Fruit fly (Drosophila melanogaster): ENCODE data around the gene CG4362.
A peak's percentile ranks its signal among the peaks of the same experiment; 100 is the strongest.

CG4362 gene

DNA sequence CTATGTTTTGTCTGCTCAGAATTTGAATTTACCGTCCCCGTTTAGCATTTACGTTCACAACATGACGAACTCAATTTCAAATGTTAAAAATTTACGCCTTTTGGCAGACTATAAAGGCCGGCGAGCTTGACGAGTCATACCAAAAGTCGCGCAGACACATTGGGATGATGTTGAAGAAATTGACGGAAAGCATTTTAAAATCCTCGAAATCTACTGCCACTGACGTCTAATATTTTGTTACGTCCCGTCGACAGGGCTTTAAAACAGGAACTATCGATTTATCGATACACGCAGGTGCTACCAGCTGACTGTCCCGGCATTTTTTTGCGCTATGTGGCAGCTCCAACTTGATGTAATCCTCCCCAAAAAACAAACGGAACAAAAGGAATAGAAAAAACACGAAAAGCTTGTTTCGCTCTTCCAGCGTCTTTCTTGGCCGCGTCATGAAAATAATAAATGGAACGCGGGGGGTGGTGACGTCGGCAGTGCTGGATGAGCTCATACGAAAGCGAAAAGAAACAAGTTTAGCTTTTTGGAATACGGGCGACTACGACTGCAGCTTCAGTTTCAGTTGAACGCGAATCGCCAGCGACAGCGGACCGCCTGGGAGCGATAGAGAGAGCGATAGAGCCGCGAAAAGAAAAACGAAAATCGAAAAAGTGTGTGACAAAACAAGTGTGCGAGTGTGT, 1.8 kb upstream of the CG4362 start, which contains the start of gene Orp8 (continued):
- peak; percentile 54 for TF ChIP-seq PHDP (tag; optimal IDR thresholded peaks at IDR 0.05)
- TF ChIP-seq Sin3A (optimal IDR thresholded peaks at IDR 0.05), result peak; percentile 76
- TF ChIP-seq CG10147 (GFP tag; optimal IDR thresholded peaks at IDR 0.05), result peak; percentile 2
- peak; percentile 66 for TF ChIP-seq YL-1 (GFP tag; optimal IDR thresholded peaks at IDR 0.05)
- TF ChIP-seq MBD-R2 (GFP tag; IDR thresholded peaks at IDR 0.05), result 0 out of 2 replicates have a peak, but pooled peaks have one; percentile 22
- peak; percentile 38 for TF ChIP-seq Spps (tag; optimal IDR thresholded peaks at IDR 0.05)
- TF ChIP-seq Deaf1 (tag; optimal IDR thresholded peaks at IDR 0.05), result peak; percentile 88
- TF ChIP-seq hkb (optimal IDR thresholded peaks at IDR 0.05), result no peak
- peak; percentile 34; the same call in 1 of the 2 replicates for TF ChIP-seq hkb (GFP tag; IDR thresholded peaks at IDR 0.05)
- TF ChIP-seq CG1647 (GFP tag; optimal IDR thresholded peaks at IDR 0.05), result no peak
- TF ChIP-seq Dbx (GFP tag; IDR thresholded peaks at IDR 0.05), result peak; percentile 36; the same call in 1 of the 3 replicates
- peak in 1 of 2 experiments; percentile 85 for TF ChIP-seq crp (GFP tag; optimal IDR thresholded peaks at IDR 0.05)
- peak; percentile 63 for TF ChIP-seq psq (GFP tag; optimal IDR thresholded peaks at IDR 0.05)
- TF ChIP-seq CG7839 (tag; optimal IDR thresholded peaks at IDR 0.05), result peak; percentile 11
- TF ChIP-seq CG9215 (GFP tag; IDR thresholded peaks at IDR 0.05), result no peak
- no peak for TF ChIP-seq Ets65A (GFP tag)
- TF ChIP-seq pnt (GFP tag; optimal IDR thresholded peaks at IDR 0.05), result no peak
- peak; percentile 23 for TF ChIP-seq disco-r (GFP tag; optimal IDR thresholded peaks at IDR 0.05)
- peak; percentile 75 for TF ChIP-seq Med (GFP tag)
- TF ChIP-seq fu2 (GFP tag; optimal IDR thresholded peaks at IDR 0.05), result no peak
- TF ChIP-seq CG7357 (GFP tag; IDR thresholded peaks at IDR 0.05), result no peak
- TF ChIP-seq chinmo (GFP tag; IDR thresholded peaks at IDR 0.05; ENCODE audit: partially characterized antibody), result peak; percentile 94; the same call in 3 of the 4 replicates
- 0 out of 2 replicates have a peak, but pooled peaks have one; percentile 14 for TF ChIP-seq Xrp1 (GFP tag; IDR thresholded peaks at IDR 0.05)
- peak; percentile 41 for TF ChIP-seq Hmr (GFP tag; optimal IDR thresholded peaks at IDR 0.05)
- peak; percentile 70; the same call in 1 of the 2 replicates for TF ChIP-seq CG42726 (GFP tag; IDR thresholded peaks at IDR 0.05; ENCODE audit: partially characterized antibody)
- TF ChIP-seq CG8281 (tag; optimal IDR thresholded peaks at IDR 0.05), result no peak
- TF ChIP-seq Gsc (GFP tag; IDR thresholded peaks at IDR 0.05), result no peak
- TF ChIP-seq sqz (GFP tag; optimal IDR thresholded peaks at IDR 0.05), result peak; percentile 33
- peak; percentile 97 for TF ChIP-seq Blimp-1 (GFP tag; optimal IDR thresholded peaks at IDR 0.05)
- TF ChIP-seq CG17186 (GFP tag; optimal IDR thresholded peaks at IDR 0.05), result peak; percentile 15
- TF ChIP-seq pan (optimal IDR thresholded peaks at IDR 0.05), result no peak
- peak in 1 of 2 experiments; percentile 22 for TF ChIP-seq pan (GFP tag; optimal IDR thresholded peaks at IDR 0.05 in 1 of 2, IDR thresholded peaks at IDR 0.05 in 1 of 2)
- peak; percentile 43 for TF ChIP-seq CG12299 (tag; optimal IDR thresholded peaks at IDR 0.05)
- peak; percentile 43; the same call in 1 of the 2 replicates for TF ChIP-seq ranshi (GFP tag; IDR thresholded peaks at IDR 0.05)
- TF ChIP-seq Atf3 (GFP tag; optimal IDR thresholded peaks at IDR 0.05), result peak; percentile 95
- peak; percentile 98 for TF ChIP-seq CG9437 (GFP tag; optimal IDR thresholded peaks at IDR 0.05)
- peak; percentile 83 for TF ChIP-seq Jarid2 (GFP tag; optimal IDR thresholded peaks at IDR 0.05)
- peak; percentile 24 for TF ChIP-seq CG12391 (tag; optimal IDR thresholded peaks at IDR 0.05)
- peak; percentile 47 for TF ChIP-seq Bgb (GFP tag; IDR thresholded peaks at IDR 0.05; ENCODE audit: partially characterized antibody)
- TF ChIP-seq CG18764 (GFP tag; optimal IDR thresholded peaks at IDR 0.05), result no peak
- TF ChIP-seq CG8290 (GFP tag; optimal IDR thresholded peaks at IDR 0.05), result no peak
- TF ChIP-seq CG8290 (tag; optimal IDR thresholded peaks at IDR 0.05), result peak in 1 of 2 experiments; percentile 29
- peak; percentile 39 for TF ChIP-seq gfzf (GFP tag; optimal IDR thresholded peaks at IDR 0.05)
- no peak for TF ChIP-seq zfh2 (GFP tag; optimal IDR thresholded peaks at IDR 0.05)
- no peak for TF ChIP-seq nerfin-1 (tag; optimal IDR thresholded peaks at IDR 0.05)
- TF ChIP-seq CG2129 (GFP tag; IDR thresholded peaks at IDR 0.05; ENCODE audit: partially characterized antibody), result peak; percentile 26; the same call in 1 of the 2 replicates
- peak; percentile 93 for TF ChIP-seq crol (GFP tag; IDR thresholded peaks at IDR 0.05)
- no peak for TF ChIP-seq pho (GFP tag; optimal IDR thresholded peaks at IDR 0.05)
- peak; percentile 55 for TF ChIP-seq Asciz (GFP tag; optimal IDR thresholded peaks at IDR 0.05)
- TF ChIP-seq CG6254 (GFP tag; optimal IDR thresholded peaks at IDR 0.05), result no peak
